Fruit fly (Drosophila melanogaster) whole organism, embryonic: ENCODE measurements around the gene obst-F.
A peak's percentile ranks its signal among the peaks of the same experiment; 100 is the strongest.

ENCODE experiments used
- Bgb ChIP-seq: fragments of 200-800 bp; sonication (Bioruptor generic); IDR thresholded peaks from 2 replicates; pipeline ENCODE4 v1.3.6; 2022; ENCODE audit warnings: missing biosample characterization, missing genetic modification characterization; ENCODE audit not compliant: partially characterized antibody
- BtbVII ChIP-seq: fragments of 200-800 bp; sonication (Bioruptor generic); optimal IDR thresholded peaks from 3 replicates; lab custom pipeline; 2017; ENCODE audit warnings: missing biosample characterization, mild to moderate bottlenecking, missing genetic modification characterization
- CG10274 ChIP-seq: fragments of 200-800 bp; sonication (Bioruptor generic); optimal IDR thresholded peaks from 3 replicates; lab custom pipeline; 2017; ENCODE audit warnings: missing biosample characterization, mild to moderate bottlenecking, missing genetic modification characterization
- CG10543 ChIP-seq: fragments of 200-800 bp; sonication (Bioruptor generic); optimal IDR thresholded peaks from 3 replicates; lab custom pipeline; 2017; ENCODE audit warnings: missing biosample characterization, mild to moderate bottlenecking, missing genetic modification characterization, moderate library complexity
- CG15514 ChIP-seq: fragments of 200-800 bp; sonication (Bioruptor generic); optimal IDR thresholded peaks from 3 replicates; lab custom pipeline; 2017; ENCODE audit warnings: missing biosample characterization, missing genetic modification characterization, mild to moderate bottlenecking, moderate library complexity, missing genetic modification reagents
- CG18764 ChIP-seq: fragments of 200-800 bp; sonication (Bioruptor generic); optimal IDR thresholded peaks from 3 replicates; lab custom pipeline; 2016; ENCODE audit warnings: missing biosample characterization, missing genetic modification characterization
- CG3281 ChIP-seq: fragments of 200-800 bp; sonication (Bioruptor generic); optimal IDR thresholded peaks from 3 replicates; lab custom pipeline; 2017; ENCODE audit warnings: missing biosample characterization, mild to moderate bottlenecking, missing genetic modification characterization
- CG34224 ChIP-seq: fragments of 200-800 bp; sonication (Bioruptor generic); IDR thresholded peaks from 3 replicates; pipeline ENCODE4 v1.3.6; 2022; ENCODE audit warnings: missing biosample characterization, missing genetic modification characterization; ENCODE audit not compliant: partially characterized antibody
- CG5180 ChIP-seq: fragments of 200-800 bp; sonication (Bioruptor generic); optimal IDR thresholded peaks from 3 replicates; lab custom pipeline; 2017; ENCODE audit warnings: missing biosample characterization, missing genetic modification characterization, mild to moderate bottlenecking, moderate library complexity, missing genetic modification reagents
- CG8089 ChIP-seq: fragments of 200-800 bp; sonication (Bioruptor generic); optimal IDR thresholded peaks from 3 replicates; lab custom pipeline; 2016; ENCODE audit warnings: missing biosample characterization, missing genetic modification characterization
- CG8765 ChIP-seq: fragments of 200-800 bp; sonication (Bioruptor generic); IDR thresholded peaks from 2 replicates; pipeline ENCODE4 v1.3.6; 2022; ENCODE audit warnings: missing biosample characterization, missing genetic modification characterization
- D19B ChIP-seq: fragments of 200-800 bp; sonication (Bioruptor generic); optimal IDR thresholded peaks from 2 replicates; lab custom pipeline; 2017; ENCODE audit warnings: missing biosample characterization, mild to moderate bottlenecking, missing genetic modification characterization
- Dbx ChIP-seq: fragments of 200-800 bp; sonication (Bioruptor generic); IDR thresholded peaks from 3 replicates; pipeline ENCODE4 v1.3.6; 2022; ENCODE audit warnings: missing biosample characterization, missing genetic modification characterization
- E2f1 ChIP-seq: fragments of 200-800 bp; sonication (Bioruptor generic); IDR thresholded peaks from 2 replicates; pipeline ENCODE4 v1.3.6; 2022; ENCODE audit warnings: missing biosample characterization, missing genetic modification characterization
- E2f2 ChIP-seq: fragments of 200-800 bp; sonication (Bioruptor generic); IDR thresholded peaks from 2 replicates; pipeline ENCODE4 v1.3.6; 2022; ENCODE audit warnings: missing biosample characterization, missing genetic modification characterization
- Eip74EF ChIP-seq, 2 experiments: fragments of 200-800 bp in 1 of 2; fragments of >200 bp in 1 of 2; sonication (Bioruptor generic) in 1 of 2; optimal IDR thresholded peaks; 2 replicates each; lab custom pipeline; 2017 to 2019; ENCODE audit warnings: missing biosample characterization in 2 of 2, missing genetic modification characterization in 2 of 2, mild to moderate bottlenecking in 1 of 2, moderate library complexity in 1 of 2
- Gug ChIP-seq: fragments of 200-800 bp; sonication (Bioruptor generic); IDR thresholded peaks from 4 replicates; pipeline ENCODE4 v1.3.6; 2022; ENCODE audit warnings: missing biosample characterization, missing genetic modification characterization
- Hmx ChIP-seq: fragments of 200-800 bp; sonication (Bioruptor generic); optimal IDR thresholded peaks from 2 replicates; lab custom pipeline; 2016; ENCODE audit warnings: missing biosample characterization, missing genetic modification characterization
- Med ChIP-seq: fragments of 200-800 bp; sonication (Bioruptor generic); peaks from one replicate; lab custom pipeline; 2016; ENCODE audit warnings: missing biosample characterization, missing genetic modification characterization, mild to moderate bottlenecking, inconsistent platforms, moderate library complexity
- Nf-YC ChIP-seq: fragments of 200-800 bp; optimal IDR thresholded peaks from 3 replicates; lab custom pipeline; 2019; ENCODE audit warnings: missing biosample characterization, mild to moderate bottlenecking, missing genetic modification characterization, moderate library complexity
- Pdp1 ChIP-seq, 2 experiments: fragments of 200-800 bp; sonication (Bioruptor generic); optimal IDR thresholded peaks; 3 replicates each; lab custom pipeline; 2016; ENCODE audit warnings: missing biosample characterization in 2 of 2, missing genetic modification characterization in 2 of 2, mild to moderate bottlenecking in 1 of 2, moderate library complexity in 1 of 2
- Rfx ChIP-seq: fragments of 200-800 bp; sonication (Bioruptor generic); IDR thresholded peaks from 2 replicates; pipeline ENCODE4 v1.3.6; 2022; ENCODE audit warnings: missing biosample characterization, missing genetic modification characterization
- Ssrp ChIP-seq: fragments of 200-800 bp; sonication (Bioruptor generic); optimal IDR thresholded peaks from 2 replicates; lab custom pipeline; 2018; ENCODE audit warnings: missing biosample characterization, mild to moderate bottlenecking, missing genetic modification characterization, moderate library complexity
- Trl ChIP-seq, 3 experiments: fragments of >200 bp in 2 of 3; fragments of 200-800 bp in 1 of 3; sonication (Bioruptor generic) in 1 of 3; optimal IDR thresholded peaks; 2 replicates in 1 of 3; 3 replicates in 2 of 3; lab custom pipeline; 2016 to 2017; ENCODE audit warnings: missing biosample characterization in 1 of 3, missing genetic modification characterization in 1 of 3
- ase ChIP-seq: fragments of 200-800 bp; sonication (Bioruptor generic); IDR thresholded peaks from 3 replicates; pipeline ENCODE4 v1.3.6; 2022; ENCODE audit warnings: missing biosample characterization, missing genetic modification characterization
- bab2 ChIP-seq: fragments of 200-800 bp; sonication (Bioruptor generic); optimal IDR thresholded peaks from 2 replicates; lab custom pipeline; 2016; ENCODE audit warnings: missing biosample characterization, missing genetic modification characterization
- bbx ChIP-seq: fragments of 200-800 bp; sonication (Bioruptor generic); IDR thresholded peaks from 2 replicates; pipeline ENCODE4 v1.3.6; 2022; ENCODE audit warnings: missing biosample characterization, missing genetic modification characterization; ENCODE audit not compliant: partially characterized antibody
- cg ChIP-seq: fragments of 200-800 bp; sonication (Bioruptor generic); optimal IDR thresholded peaks from 3 replicates; lab custom pipeline; 2019; ENCODE audit warnings: missing biosample characterization, mild to moderate bottlenecking, missing genetic modification characterization, moderate library complexity
- chinmo ChIP-seq: fragments of 200-800 bp; sonication (Bioruptor generic); IDR thresholded peaks from 4 replicates; pipeline ENCODE4 v1.3.6; 2022; ENCODE audit warnings: missing biosample characterization, missing genetic modification characterization; ENCODE audit not compliant: partially characterized antibody
- chm ChIP-seq: fragments of 200-800 bp; sonication (Bioruptor generic); IDR thresholded peaks from 2 replicates; pipeline ENCODE4 v1.3.6; 2022; ENCODE audit warnings: missing biosample characterization, missing genetic modification characterization
- crp ChIP-seq, 2 experiments: fragments of 200-800 bp; sonication (Bioruptor generic); optimal IDR thresholded peaks; 2 replicates in 1 of 2; 3 replicates in 1 of 2; lab custom pipeline; 2017; ENCODE audit warnings: missing biosample characterization in 2 of 2, missing genetic modification characterization in 2 of 2, mild to moderate bottlenecking in 1 of 2, moderate library complexity in 1 of 2
- cwo ChIP-seq: fragments of 200-800 bp; sonication (Bioruptor generic); optimal IDR thresholded peaks from 3 replicates; lab custom pipeline; 2017; ENCODE audit warnings: missing biosample characterization, missing genetic modification characterization, mild to moderate bottlenecking, moderate library complexity, missing genetic modification reagents
- ems ChIP-seq: fragments of 200-800 bp; sonication (Bioruptor generic); optimal IDR thresholded peaks from 3 replicates; lab custom pipeline; 2016; ENCODE audit warnings: missing biosample characterization, missing genetic modification characterization
- eve ChIP-seq, 2 experiments: fragments of >200 bp; optimal IDR thresholded peaks; 2 replicates each; lab custom pipeline; 2017; ENCODE audit warnings: missing biosample characterization in 2 of 2, missing genetic modification characterization in 2 of 2
- gcm ChIP-seq: fragments of 200-800 bp; sonication (Bioruptor generic); optimal IDR thresholded peaks from 2 replicates; lab custom pipeline; 2019; ENCODE audit warnings: missing biosample characterization, mild to moderate bottlenecking, missing genetic modification characterization, moderate library complexity
- gt ChIP-seq: fragments of 200-800 bp; sonication (Bioruptor generic); IDR thresholded peaks from 2 replicates; pipeline ENCODE4 v1.3.6; 2022; ENCODE audit warnings: missing biosample characterization, missing genetic modification characterization
- org-1 ChIP-seq: fragments of 200-800 bp; sonication (Bioruptor generic); optimal IDR thresholded peaks from 2 replicates; lab custom pipeline; 2017; ENCODE audit warnings: missing biosample characterization, missing genetic modification characterization
- otp ChIP-seq: fragments of 200-800 bp; sonication (Bioruptor generic); IDR thresholded peaks from 3 replicates; pipeline ENCODE4, ENCODE4 v1.3.6; 2022; ENCODE audit warnings: missing biosample characterization, missing genetic modification characterization
- phol ChIP-seq: fragments of 200-800 bp; sonication (Bioruptor generic); optimal IDR thresholded peaks from 3 replicates; lab custom pipeline; 2018; ENCODE audit warnings: missing biosample characterization, mild to moderate bottlenecking, missing genetic modification characterization, moderate library complexity
- repo ChIP-seq: fragments of 200-800 bp; sonication (Bioruptor generic); optimal IDR thresholded peaks from 2 replicates; lab custom pipeline; 2016; ENCODE audit warnings: missing biosample characterization, missing genetic modification characterization
- rib ChIP-seq: fragments of 200-800 bp; sonication (Bioruptor generic); IDR thresholded peaks from 2 replicates; pipeline ENCODE4 v1.3.6; 2022; ENCODE audit warnings: missing biosample characterization, missing genetic modification characterization
- row ChIP-seq: fragments of 200-800 bp; sonication (Bioruptor generic); IDR thresholded peaks from 3 replicates; pipeline ENCODE4 v1.3.6; 2022; ENCODE audit warnings: missing biosample characterization, missing genetic modification characterization
- sd ChIP-seq: fragments of 200-800 bp; sonication (Bioruptor generic); optimal IDR thresholded peaks from 3 replicates; lab custom pipeline; 2018; ENCODE audit warnings: missing biosample characterization, mild to moderate bottlenecking, missing genetic modification characterization, moderate library complexity
- sens ChIP-seq: fragments of 200-800 bp; sonication (Bioruptor generic); peaks from one replicate; lab custom pipeline; 2016; ENCODE audit warnings: missing biosample characterization, missing genetic modification characterization
- slbo ChIP-seq: fragments of 200-800 bp; sonication (Bioruptor generic); IDR thresholded peaks from 2 replicates; pipeline ENCODE4 v1.3.6; 2022; ENCODE audit warnings: missing biosample characterization, missing genetic modification characterization
- sob ChIP-seq: fragments of 200-800 bp; sonication (Bioruptor generic); IDR thresholded peaks from 2 replicates; pipeline ENCODE4 v1.3.6; 2022; ENCODE audit warnings: missing biosample characterization, missing genetic modification characterization
- stc ChIP-seq: fragments of 200-800 bp; sonication (Bioruptor generic); IDR thresholded peaks from 2 replicates; pipeline ENCODE4 v1.3.6; 2022; ENCODE audit warnings: missing biosample characterization, missing genetic modification characterization
- ttk ChIP-seq: fragments of 200-800 bp; sonication (Bioruptor generic); IDR thresholded peaks from 2 replicates; pipeline ENCODE4 v2.1.2; 2022; ENCODE audit warnings: missing biosample characterization, missing genetic modification characterization
- zfh2 ChIP-seq: fragments of 200-800 bp; sonication (Bioruptor generic); optimal IDR thresholded peaks from 2 replicates; lab custom pipeline; 2016; ENCODE audit warnings: missing biosample characterization, missing genetic modification characterization

Gene obst-F

DNA sequence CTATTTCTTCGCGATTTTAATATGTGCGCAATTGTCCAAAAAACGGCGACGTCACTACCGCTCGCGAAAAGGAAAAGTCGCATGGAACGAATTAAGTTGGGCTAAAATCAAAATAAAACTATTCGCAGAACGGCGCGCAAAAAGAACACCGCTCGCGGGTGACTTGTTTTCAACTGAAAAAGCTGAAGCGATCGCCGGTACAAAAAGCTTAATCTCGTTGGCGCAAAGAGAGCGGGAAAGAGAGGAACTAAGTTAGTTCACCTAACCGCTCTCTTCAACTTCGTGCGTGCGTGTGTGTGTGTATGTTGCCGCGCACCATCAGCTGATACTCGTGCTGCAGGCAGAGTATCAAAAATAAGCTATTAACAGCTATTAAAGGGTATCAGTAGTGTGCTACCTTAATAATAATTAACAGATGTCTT is 3.3 kb downstream of the obst-F start, which contains the start of gene CG42674 (continued):
- TF ChIP-seq bbx (GFP tag; lab: Robert Waterston, UW) (peak; percentile 38; the same call in 1 of the 2 replicates), CG3281 (GFP tag; lab: Kevin White, UChicago) (peak; percentile 23), repo (GFP tag; lab: Kevin White, UChicago) (no peak), CG10543 (GFP tag; lab: Kevin White, UChicago) (peak; percentile 5), org-1 (GFP tag; lab: Kevin White, UChicago) (no peak), slbo (GFP tag; lab: Robert Waterston, UW) (0 out of 2 replicates have a peak, but pooled peaks have one; percentile 10), Trl (optimal IDR thresholded peaks at IDR 0.05; lab: Kevin White, UChicago) (peak; percentile 75 to 77), Trl (GFP tag; optimal IDR thresholded peaks at IDR 0.05; lab: Kevin White, UChicago) (no peak), CG15514 (GFP tag; lab: Kevin White, UChicago) (peak; percentile 94), D19B (GFP tag; lab: Kevin White, UChicago) (peak; percentile 39), ase (GFP tag; lab: Robert Waterston, UW) (0 out of 3 replicates have a peak, but pooled peaks have one; percentile 8), BtbVII (GFP tag; lab: Kevin White, UChicago) (peak; percentile 56), gt (GFP tag; lab: Robert Waterston, UW) (no peak), Med (GFP tag; lab: Kevin White, UChicago) (peak; percentile 60), Bgb (peak; percentile 17; the same call in 1 of the 2 replicates), Rfx (peak; percentile 38; the same call in 1 of the 2 replicates), CG5180 (GFP tag; lab: Kevin White, UChicago) (peak; percentile 42), chm (GFP tag; lab: Robert Waterston, UW) (peak; percentile 61; the same call in 1 of the 2 replicates), otp (GFP tag; lab: Robert Waterston, UW) (0 out of 3 replicates have a peak, but pooled peaks have one; percentile 37), crp (GFP tag; optimal IDR thresholded peaks at IDR 0.05; lab: Kevin White, UChicago) (peak in 1 of 2 experiments; percentile 65), CG18764 (no peak), row (GFP tag; lab: Robert Waterston, UW) (peak; percentile 9; the same call in 1 of the 3 replicates), zfh2 (no peak), rib (GFP tag; lab: Robert Waterston, UW) (peak; percentile 56; the same call in 1 of the 2 replicates)

DNA sequence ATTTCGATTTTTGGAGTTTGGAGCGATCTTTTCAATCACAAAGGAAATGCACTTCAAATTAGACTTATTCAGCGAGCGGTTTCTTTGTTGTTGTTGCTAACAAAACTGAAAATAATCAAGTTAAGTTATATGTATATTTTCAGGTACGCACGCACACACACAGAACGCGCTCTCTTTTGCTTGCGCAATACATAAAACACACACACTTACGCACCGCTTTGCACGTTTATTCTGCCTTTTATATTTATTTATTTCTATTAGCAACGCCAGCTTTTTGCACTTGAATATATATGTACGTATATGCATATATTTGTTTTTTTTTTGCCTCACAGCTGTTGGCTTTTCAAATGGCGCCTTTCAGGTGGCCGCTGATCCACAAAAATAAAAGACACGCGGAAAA is 3.7 kb downstream of the obst-F start:
- no peak for TF ChIP-seq bab2 (GFP tag; lab: Kevin White, UChicago)
- no peak for TF ChIP-seq gcm (GFP tag; lab: Kevin White, UChicago)
- no peak for TF ChIP-seq Dbx (GFP tag; lab: Robert Waterston, UW)
- no peak for TF ChIP-seq CG8089 (GFP tag; lab: Kevin White, UChicago)
- TF ChIP-seq Gug (GFP tag; lab: Robert Waterston, UW), result no peak
- 0 out of 4 replicates have a peak, but pooled peaks have one; percentile 13 for TF ChIP-seq chinmo (GFP tag; lab: Robert Waterston, UW)
- peak; percentile 56 for TF ChIP-seq sens (GFP tag; lab: Kevin White, UChicago)
- no peak for TF ChIP-seq E2f1 (GFP tag; lab: Robert Waterston, UW)
- TF ChIP-seq CG8765, result no peak
- TF ChIP-seq phol (tag; lab: Kevin White, UChicago), result no peak
- TF ChIP-seq Hmx (GFP tag; lab: Kevin White, UChicago), result no peak
- peak; percentile 2 for TF ChIP-seq cg (GFP tag; lab: Kevin White, UChicago)
- TF ChIP-seq Ssrp (tag; lab: Kevin White, UChicago), result no peak
- no peak for TF ChIP-seq Nf-YC (tag; lab: Kevin White, UChicago)
- no peak for TF ChIP-seq sd (tag; lab: Kevin White, UChicago)
- TF ChIP-seq ems (GFP tag; lab: Kevin White, UChicago), result no peak
- TF ChIP-seq stc (GFP tag; lab: Robert Waterston, UW), result no peak
- no peak for TF ChIP-seq sob (GFP tag; lab: Robert Waterston, UW)
- TF ChIP-seq E2f2, result no peak
- TF ChIP-seq chm (GFP tag; lab: Robert Waterston, UW), result no peak
- peak in 1 of 2 experiments; percentile 37 for TF ChIP-seq eve (GFP tag; optimal IDR thresholded peaks at IDR 0.05; lab: Kevin White, UChicago)
- TF ChIP-seq Eip74EF (GFP tag; optimal IDR thresholded peaks at IDR 0.05; lab: Kevin White, UChicago), result no peak
- no peak for TF ChIP-seq cwo (GFP tag; lab: Kevin White, UChicago)
- no peak for TF ChIP-seq ttk (GFP tag; lab: Robert Waterston, UW)
- no peak for TF ChIP-seq CG10274 (GFP tag; lab: Kevin White, UChicago)
- no peak for TF ChIP-seq CG34224 (GFP tag; lab: Robert Waterston, UW)
- peak in 1 of 2 experiments; percentile 96 for TF ChIP-seq Pdp1 (GFP tag; optimal IDR thresholded peaks at IDR 0.05; lab: Kevin White, UChicago)
